Fruit fly (Drosophila melanogaster): Measurements from ENCODE around the gene CG32195.
A peak's percentile ranks its signal among the peaks of the same experiment; 100 is the strongest.

The CG32195 gene

dm6 chr3L:18132589-18132988, 19.8 kb downstream of the CG32195 start, which contains the start of gene Cyp312a1:
Gene Cyp312a1, minus strand, starts transcription at chr3L:18132689.
- TF ChIP-seq CG4318 (GFP tag; optimal IDR thresholded peaks at IDR 0.05) (no peak), lz (GFP tag; optimal IDR thresholded peaks at IDR 0.05) (no peak), Met (GFP tag; optimal IDR thresholded peaks at IDR 0.05) (no peak), CG8632 (GFP tag; optimal IDR thresholded peaks at IDR 0.05) (no peak), topi (GFP tag; optimal IDR thresholded peaks at IDR 0.05) (no peak), CG31627 (GFP tag; optimal IDR thresholded peaks at IDR 0.05) (no peak), vri (GFP tag; optimal IDR thresholded peaks at IDR 0.05) (no peak), Hr39 (GFP tag; optimal IDR thresholded peaks at IDR 0.05) (no peak), Ets96B (tag; optimal IDR thresholded peaks at IDR 0.05) (no peak)

- TF ChIP-seq CG11902 (GFP tag; optimal IDR thresholded peaks at IDR 0.05) (peak; percentile 33), CG7368 (GFP tag; optimal IDR thresholded peaks at IDR 0.05) (peak; percentile 8), fd85E (GFP tag; optimal IDR thresholded peaks at IDR 0.05) (no peak), CG8319 (GFP tag; optimal IDR thresholded peaks at IDR 0.05) (peak; percentile 29), Blimp-1 (GFP tag; optimal IDR thresholded peaks at IDR 0.05) (peak; percentile 8), CG4318 (GFP tag; optimal IDR thresholded peaks at IDR 0.05) (no peak), Smox (GFP tag; optimal IDR thresholded peaks at IDR 0.05) (peak; percentile 59), pdm3 (GFP tag; optimal IDR thresholded peaks at IDR 0.05) (peak; percentile 61), Sox14 (GFP tag; optimal IDR thresholded peaks at IDR 0.05) (peak; percentile 31), Hr4 (GFP tag; optimal IDR thresholded peaks at IDR 0.05) (no peak), CG32006 (GFP tag; optimal IDR thresholded peaks at IDR 0.05) (peak; percentile 3), lz (GFP tag; optimal IDR thresholded peaks at IDR 0.05) (peak; percentile 13), CG6163 (GFP tag; IDR thresholded peaks at IDR 0.05) (no peak; the same call in 1 of the 3 replicates), fd59A (GFP tag; optimal IDR thresholded peaks at IDR 0.05) (no peak), Sox102F (GFP tag; optimal IDR thresholded peaks at IDR 0.05) (peak; percentile 48), eg (GFP tag; IDR thresholded peaks at IDR 0.05) (no peak), CG3032 (tag; optimal IDR thresholded peaks at IDR 0.05) (peak; percentile 31), net (GFP tag; optimal IDR thresholded peaks at IDR 0.05) (peak; percentile 30), topi (GFP tag; optimal IDR thresholded peaks at IDR 0.05) (peak; percentile 61), CG6276 (GFP tag; optimal IDR thresholded peaks at IDR 0.05) (no peak), CG6792 (GFP tag; optimal IDR thresholded peaks at IDR 0.05) (peak; percentile 2), CG11294 (GFP tag; IDR thresholded peaks at IDR 0.05) (no peak), CG1621 (tag; optimal IDR thresholded peaks at IDR 0.05) (no peak), achi (GFP tag; optimal IDR thresholded peaks at IDR 0.05) (peak; percentile 56), dac (GFP tag; optimal IDR thresholded peaks at IDR 0.05) (no peak), esn (GFP tag; optimal IDR thresholded peaks at IDR 0.05) (peak; percentile 52), Hr39 (GFP tag; optimal IDR thresholded peaks at IDR 0.05) (peak; percentile 29), ss (GFP tag; optimal IDR thresholded peaks at IDR 0.05) (peak; percentile 13 to 43), CG31627 (GFP tag; optimal IDR thresholded peaks at IDR 0.05) (peak; percentile 4), vri (GFP tag; optimal IDR thresholded peaks at IDR 0.05) (peak; percentile 11), OdsH (GFP tag; optimal IDR thresholded peaks at IDR 0.05) (peak; percentile 55), Ets96B (tag; optimal IDR thresholded peaks at IDR 0.05) (peak; percentile 46), CG10669 (GFP tag; optimal IDR thresholded peaks at IDR 0.05) (peak; percentile 43), dsx (GFP tag; optimal IDR thresholded peaks at IDR 0.05; ENCODE audit: poor library complexity, severe bottlenecking) (peak; percentile 53), CG6854 (GFP tag; optimal IDR thresholded peaks at IDR 0.05) (peak; percentile 27), CG15336 (GFP tag; IDR thresholded peaks at IDR 0.05) (no peak), acj6 (GFP tag; optimal IDR thresholded peaks at IDR 0.05) (peak; percentile 52), Ets21C (GFP tag; optimal IDR thresholded peaks at IDR 0.05) (no peak), CG34406 (GFP tag; optimal IDR thresholded peaks at IDR 0.05) (peak; percentile 68), svp (GFP tag) (peak; percentile 89), CG16779 (tag; optimal IDR thresholded peaks at IDR 0.05) (no peak), Hr38 (GFP tag; optimal IDR thresholded peaks at IDR 0.05) (no peak), Lpt (GFP tag; optimal IDR thresholded peaks at IDR 0.05) (no peak), CG6808 (GFP tag; optimal IDR thresholded peaks at IDR 0.05) (no peak), Met (GFP tag; optimal IDR thresholded peaks at IDR 0.05) (peak; percentile 68), CG11762 (GFP tag; optimal IDR thresholded peaks at IDR 0.05; ENCODE audit: insufficient read depth) (no peak), CG8632 (GFP tag; optimal IDR thresholded peaks at IDR 0.05) (peak; percentile 71), Eip78C (GFP tag) (peak; percentile 91), Eip75B (GFP tag; optimal IDR thresholded peaks at IDR 0.05) (peak; percentile 35)
Observed at dm6 chr3L:18137197-18137596, 24.4 kb downstream of the CG32195 start.

All from whole organism, prepupa.